Fruit fly (Drosophila melanogaster) whole organism, pupa: ENCODE measurements around the gene Sr-CI.

Source experiments
- CG10348 ChIP-seq: fragments of 200-800 bp; sonication (Bioruptor generic); IDR thresholded peaks from 2 replicates; pipeline ENCODE4 v1.3.6; 2022; ENCODE audit warnings: missing biosample characterization, missing genetic modification characterization
- CG13204 ChIP-seq: fragments of 200-800 bp; sonication (Bioruptor generic); optimal IDR thresholded peaks from 2 replicates; lab custom pipeline; 2018; ENCODE audit warnings: missing biosample characterization, mild to moderate bottlenecking, missing genetic modification characterization, moderate library complexity
- CG14655 ChIP-seq: fragments of 200-800 bp; sonication (Bioruptor generic); optimal IDR thresholded peaks from 3 replicates; lab custom pipeline; 2017; ENCODE audit warnings: mild to moderate bottlenecking, missing biosample characterization, missing genetic modification reagents, missing genetic modification characterization
- CG15710 ChIP-seq: fragments of 200-800 bp; sonication (Bioruptor generic); optimal IDR thresholded peaks from 2 replicates; lab custom pipeline; 2018; ENCODE audit warnings: missing biosample characterization, mild to moderate bottlenecking, missing genetic modification characterization, moderate library complexity
- CG17806 ChIP-seq: fragments of 200-800 bp; sonication (Bioruptor generic); optimal IDR thresholded peaks from 2 replicates; lab custom pipeline; 2018; ENCODE audit warnings: missing biosample characterization, mild to moderate bottlenecking, missing genetic modification characterization, moderate library complexity
- CG32121 ChIP-seq: fragments of 200-800 bp; sonication (Bioruptor generic); IDR thresholded peaks from 2 replicates; pipeline ENCODE4 v1.3.6; 2022; ENCODE audit warnings: missing biosample characterization, missing genetic modification characterization
- CG34367 ChIP-seq: fragments of 200-800 bp; sonication (Bioruptor generic); optimal IDR thresholded peaks from 2 replicates; lab custom pipeline; 2018; ENCODE audit warnings: missing biosample characterization, mild to moderate bottlenecking, missing genetic modification characterization
- CG4496 ChIP-seq: fragments of 200-800 bp; sonication (Bioruptor generic); IDR thresholded peaks from 3 replicates; pipeline ENCODE4 v1.3.6; 2022; ENCODE audit warnings: missing biosample characterization, missing genetic modification characterization
- CG8159 ChIP-seq: fragments of 200-800 bp; sonication (Bioruptor generic); optimal IDR thresholded peaks from 3 replicates; lab custom pipeline; 2018; ENCODE audit warnings: missing biosample characterization, mild to moderate bottlenecking, missing genetic modification characterization, moderate library complexity
- CG8301 ChIP-seq: fragments of 200-800 bp; sonication (Bioruptor generic); optimal IDR thresholded peaks from 2 replicates; lab custom pipeline; 2018; ENCODE audit warnings: missing biosample characterization, mild to moderate bottlenecking, missing genetic modification characterization
- CG9948 ChIP-seq: fragments of 200-800 bp; sonication (Bioruptor generic); optimal IDR thresholded peaks from 2 replicates; lab custom pipeline; 2018; ENCODE audit warnings: missing biosample characterization, mild to moderate bottlenecking, missing genetic modification characterization, moderate library complexity
- D1 ChIP-seq: fragments of 200-800 bp; sonication (Bioruptor generic); optimal IDR thresholded peaks from 2 replicates; lab custom pipeline; 2018; ENCODE audit warnings: missing biosample characterization, mild to moderate bottlenecking, missing genetic modification characterization, moderate library complexity
- EcR ChIP-seq: fragments of 200-800 bp; sonication (Bioruptor generic); optimal IDR thresholded peaks from 3 replicates; lab custom pipeline; 2019; ENCODE audit warnings: missing biosample characterization, missing genetic modification characterization, mild to moderate bottlenecking, moderate library complexity, missing genetic modification reagents
- Ets98B ChIP-seq: fragments of 200-800 bp; sonication (Bioruptor generic); IDR thresholded peaks from 2 replicates; pipeline ENCODE4 v1.3.6; 2022; ENCODE audit warnings: missing biosample characterization, missing genetic modification characterization
- Pif1A ChIP-seq: fragments of 200-800 bp; sonication (Bioruptor generic); optimal IDR thresholded peaks from 3 replicates; lab custom pipeline; 2016; ENCODE audit warnings: missing biosample characterization, missing genetic modification characterization
- Pif1B ChIP-seq: fragments of 200-800 bp; sonication (Bioruptor generic); optimal IDR thresholded peaks from 3 replicates; lab custom pipeline; 2016; ENCODE audit warnings: missing biosample characterization, missing genetic modification characterization
- Snoo ChIP-seq: fragments of 200-800 bp; sonication (Bioruptor generic); optimal IDR thresholded peaks from 3 replicates; lab custom pipeline; 2017; ENCODE audit warnings: missing biosample characterization, mild to moderate bottlenecking, missing genetic modification characterization, inconsistent platforms
- fd96Ca ChIP-seq: fragments of 200-800 bp; sonication (Bioruptor generic); IDR thresholded peaks from 3 replicates; pipeline ENCODE4 v1.3.6; 2022; ENCODE audit warnings: missing biosample characterization, missing genetic modification characterization
- gl ChIP-seq: fragments of 200-800 bp; sonication (Bioruptor generic); optimal IDR thresholded peaks from 2 replicates; lab custom pipeline; 2018; ENCODE audit warnings: missing biosample characterization, mild to moderate bottlenecking, missing genetic modification characterization
- rn ChIP-seq: fragments of 200-800 bp; sonication (Bioruptor generic); IDR thresholded peaks from 2 replicates; pipeline ENCODE4 v1.3.6; 2022; ENCODE audit warnings: missing biosample characterization, missing genetic modification characterization

Gene Sr-CI

dm6 chr2L:4148979-4149378 is 27.5 kb downstream of the Sr-CI start, which contains the start of gene CG2955:
TSS of gene CG2955 (plus strand) at chr2L:4149279.
- no peak for TF ChIP-seq Pif1A
- TF ChIP-seq CG13204 (GFP tag; lab: Kevin White, UChicago), result no peak
- TF ChIP-seq CG17806 (tag; lab: Kevin White, UChicago), result no peak
- TF ChIP-seq CG8159 (tag; lab: Kevin White, UChicago), result no peak
- TF ChIP-seq CG8301 (tag; lab: Kevin White, UChicago), result no peak
- TF ChIP-seq Ets98B, result no peak
- TF ChIP-seq CG4496, result no peak
- TF ChIP-seq CG34367, result no peak
- TF ChIP-seq CG9948 (tag; lab: Kevin White, UChicago), result no peak
- TF ChIP-seq CG32121 (GFP tag; lab: Robert Waterston, UW), result no peak
- no peak for TF ChIP-seq Pif1B (GFP tag; lab: Kevin White, UChicago)
- no peak for TF ChIP-seq CG10348 (GFP tag; lab: Robert Waterston, UW)
- TF ChIP-seq fd96Ca (GFP tag; lab: Robert Waterston, UW), result no peak
- TF ChIP-seq rn, result no peak
- TF ChIP-seq CG15710 (tag; lab: Kevin White, UChicago), result no peak

dm6 chr2L:4166034-4166433 is 44.5 kb downstream of the Sr-CI start, which contains the start of gene Or24a:
TSS of gene Or24a (minus strand) at chr2L:4166134.
- no peak for TF ChIP-seq D1
- no peak for TF ChIP-seq Pif1A
- TF ChIP-seq Snoo, result no peak
- no peak for TF ChIP-seq rn
- TF ChIP-seq CG10348 (GFP tag; lab: Robert Waterston, UW), result no peak
- no peak for TF ChIP-seq CG8159 (tag; lab: Kevin White, UChicago)
- TF ChIP-seq CG34367, result no peak
- no peak for TF ChIP-seq Ets98B
- no peak for TF ChIP-seq CG15710 (tag; lab: Kevin White, UChicago)
- no peak for TF ChIP-seq CG32121 (GFP tag; lab: Robert Waterston, UW)
- no peak for TF ChIP-seq CG17806 (tag; lab: Kevin White, UChicago)
- TF ChIP-seq CG13204 (GFP tag; lab: Kevin White, UChicago), result no peak
- TF ChIP-seq Pif1B (GFP tag; lab: Kevin White, UChicago), result no peak
- TF ChIP-seq CG14655 (GFP tag; lab: Kevin White, UChicago), result no peak
- TF ChIP-seq CG4496, result no peak
- TF ChIP-seq EcR (GFP tag; lab: Kevin White, UChicago), result no peak
- TF ChIP-seq gl, result no peak
